Worm (Caenorhabditis elegans) whole organism, L4/young adult: ENCODE results near the gene C03C10.5.

Experiments used
- dao-5 ChIP-seq: sonication (generic microtip); optimal IDR thresholded peaks from 2 replicates; lab custom pipeline; 2016; ENCODE audit warnings: missing genotype, missing genetic modification characterization, moderate library complexity, missing compliant biosample characterization
- him-1 ChIP-seq: sonication (generic microtip); optimal IDR thresholded peaks from 2 replicates; lab custom pipeline; 2016; ENCODE audit warnings: missing genotype, missing genetic modification reagents, missing genetic modification characterization, missing compliant biosample characterization

ce11 chrIII:4107929-4108520 lies 16.1 kb upstream of the C03C10.5 start:
- TF ChIP-seq dao-5 (tag; lab: Kevin White, UChicago) (no peak), him-1 (tag; lab: Kevin White, UChicago) (no peak)
